Fruit fly (Drosophila melanogaster): Measurements from ENCODE around the gene CG13005.
A peak's percentile ranks its signal among the peaks of the same experiment; 100 is the strongest.

The CG13005 gene

DNA sequence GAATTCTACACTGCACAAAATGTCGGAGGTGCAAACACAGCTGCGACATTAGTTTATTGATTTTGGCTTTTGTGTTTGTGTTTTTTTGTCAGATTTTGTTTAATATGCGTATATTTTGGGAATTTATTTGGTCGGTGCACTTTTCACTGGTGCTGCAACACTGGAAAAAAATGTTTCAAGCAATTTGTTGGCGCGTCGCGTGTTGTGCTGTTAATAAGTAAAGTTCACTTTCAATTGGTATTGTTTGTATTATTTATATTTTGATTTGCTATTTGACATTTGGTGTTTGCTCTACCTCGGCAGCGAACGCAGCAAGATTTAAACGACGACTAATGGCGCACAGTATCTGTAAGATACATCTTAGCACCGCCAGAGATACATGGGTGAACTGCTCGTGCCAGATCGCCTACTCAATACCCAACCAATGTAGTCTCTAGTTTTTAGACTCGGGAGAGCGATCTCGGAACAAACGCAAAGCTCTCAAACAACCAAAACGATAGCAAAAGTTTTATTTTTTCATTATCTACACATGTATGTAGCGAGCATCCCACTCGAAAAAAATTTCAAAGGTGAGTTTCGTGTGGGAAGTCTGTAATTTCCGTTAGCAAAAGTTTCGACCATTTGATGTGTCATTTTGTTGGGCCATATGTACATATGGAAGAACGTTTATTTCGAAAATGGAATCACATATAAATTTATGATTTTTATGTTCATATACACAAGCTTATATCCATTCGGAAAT lies 21.1 kb upstream of the CG13005 start (continued):
- TF ChIP-seq twi (tag; optimal IDR thresholded peaks at IDR 0.05) (no peak), CG7372 (GFP tag; IDR thresholded peaks at IDR 0.05) (0 out of 2 replicates have a peak, but pooled peaks have one; percentile 24), Sry-β (GFP tag; optimal IDR thresholded peaks at IDR 0.05) (no peak), CG16779 (GFP tag; IDR thresholded peaks at IDR 0.05) (no peak), CG18619 (GFP tag; optimal IDR thresholded peaks at IDR 0.05) (peak; percentile 21), CG8944 (GFP tag; optimal IDR thresholded peaks at IDR 0.05) (peak; percentile 37), CG2678 (tag; optimal IDR thresholded peaks at IDR 0.05) (peak; percentile 58), BEAF-32 (GFP tag; optimal IDR thresholded peaks at IDR 0.05) (no peak), ttk (GFP tag; IDR thresholded peaks at IDR 0.05) (no peak), CG12219 (GFP tag; optimal IDR thresholded peaks at IDR 0.05) (no peak), ac (GFP tag; optimal IDR thresholded peaks at IDR 0.05) (no peak), Oli (tag; optimal IDR thresholded peaks at IDR 0.05) (peak; percentile 53), Dip3 (GFP tag; optimal IDR thresholded peaks at IDR 0.05) (no peak), exex (tag; optimal IDR thresholded peaks at IDR 0.05) (no peak), CrebB (tag; optimal IDR thresholded peaks at IDR 0.05) (no peak), NfI (GFP tag; optimal IDR thresholded peaks at IDR 0.05) (peak; percentile 54), Dek (tag; optimal IDR thresholded peaks at IDR 0.05) (no peak), CG10959 (GFP tag; IDR thresholded peaks at IDR 0.05) (no peak), CG12236 (GFP tag; optimal IDR thresholded peaks at IDR 0.05) (peak; percentile 9), HmgD (GFP tag; optimal IDR thresholded peaks at IDR 0.05) (no peak), repo (GFP tag; optimal IDR thresholded peaks at IDR 0.05) (peak; percentile 21), Pdp1 (GFP tag; optimal IDR thresholded peaks at IDR 0.05) (peak; percentile 38 to 49), CG10979 (tag; optimal IDR thresholded peaks at IDR 0.05) (peak; percentile 34), ATbp (GFP tag; optimal IDR thresholded peaks at IDR 0.05) (peak; percentile 49), hth (optimal IDR thresholded peaks at IDR 0.05) (no peak), tup (GFP tag; optimal IDR thresholded peaks at IDR 0.05) (no peak), pita (GFP tag; optimal IDR thresholded peaks at IDR 0.05) (no peak), CG5180 (GFP tag; optimal IDR thresholded peaks at IDR 0.05) (peak; percentile 4), CG10321 (GFP tag; IDR thresholded peaks at IDR 0.05) (no peak), CG3163 (GFP tag; optimal IDR thresholded peaks at IDR 0.05) (peak; percentile 43), CG12104 (GFP tag; optimal IDR thresholded peaks at IDR 0.05) (peak; percentile 29), GATAe (GFP tag; conservative IDR thresholded peaks at IDR 0.05) (no peak), CG4424 (GFP tag; optimal IDR thresholded peaks at IDR 0.05) (peak; percentile 53), CG4328 (GFP tag; optimal IDR thresholded peaks at IDR 0.05) (peak; percentile 7), ara (GFP tag; IDR thresholded peaks at IDR 0.05) (peak; percentile 38; the same call in 1 of the 2 replicates), ham (GFP tag; IDR thresholded peaks at IDR 0.05) (no peak), CG7928 (GFP tag; optimal IDR thresholded peaks at IDR 0.05) (no peak), Hr3 (GFP tag; optimal IDR thresholded peaks at IDR 0.05) (peak; percentile 19), CG9876 (GFP tag; optimal IDR thresholded peaks at IDR 0.05) (peak; percentile 39), Drgx (GFP tag; IDR thresholded peaks at IDR 0.05) (peak; percentile 67), vnd (GFP tag; IDR thresholded peaks at IDR 0.05; ENCODE audit: partially characterized antibody) (no peak), Lim3 (GFP tag; IDR thresholded peaks at IDR 0.05) (no peak), Jarid2 (GFP tag; optimal IDR thresholded peaks at IDR 0.05) (peak; percentile 19), Dip2 (GFP tag; IDR thresholded peaks at IDR 0.05) (no peak), CG11093 (GFP tag; IDR thresholded peaks at IDR 0.05) (peak; percentile 43; the same call in 1 of the 3 replicates), CG17802 (tag; optimal IDR thresholded peaks at IDR 0.05) (peak; percentile 13), Hey (tag; optimal IDR thresholded peaks at IDR 0.05) (no peak), CG6765 (GFP tag; optimal IDR thresholded peaks at IDR 0.05) (no peak), jing (GFP tag; optimal IDR thresholded peaks at IDR 0.05) (no peak), eve (GFP tag; optimal IDR thresholded peaks at IDR 0.05) (no peak)

All from whole organism, embryonic.